Worm (Caenorhabditis elegans) whole organism, dauer: ENCODE measurements around the gene set-3.
"Not testable (repeated sequence)": the region's sequence is repeated elsewhere in the genome, so short reads cannot be mapped to it uniquely, and the experiment has no call there.

Experiments
- unc-62 ChIP-seq: sonication (generic microtip); optimal IDR thresholded peaks from 2 replicates; lab custom pipeline; 2017; ENCODE audit warnings: missing biosample characterization, missing genetic modification reagents, missing genetic modification characterization

The set-3 gene

ce11 chrIII:9689377-9689776 is 5.0 kb downstream of the set-3 start:
- no peak for TF ChIP-seq unc-62 (GFP tag; lab: Kevin White, UChicago)

ce11 chrIII:9685959-9686358 is 8.4 kb downstream of the set-3 start, which contains the start of gene C07A9.10:
Gene C07A9.10 (minus strand): TSS chrIII:9686059.
- no peak for TF ChIP-seq unc-62 (GFP tag; lab: Kevin White, UChicago)

- not testable (repeated sequence) for TF ChIP-seq unc-62 (GFP tag; lab: Kevin White, UChicago)
These were observed 11.6 kb downstream of the set-3 start, which contains the start of gene C07A9.5 for ce11 chrIII:9682729-9683128. Gene C07A9.5 (minus strand): TSS chrIII:9682829.

ce11 chrIII:9681206-9681605 is 13.2 kb downstream of the set-3 start, which contains the start of gene C07A9.13:
Gene C07A9.13 (minus strand): TSS chrIII:9681306.
- TF ChIP-seq unc-62 (GFP tag; lab: Kevin White, UChicago): not testable (repeated sequence)

ce11 chrIII:9678819-9679218 is 15.6 kb downstream of the set-3 start, which contains the start of gene ugt-60:
Gene ugt-60 (minus strand): TSS chrIII:9679051.
- TF ChIP-seq unc-62 (GFP tag; lab: Kevin White, UChicago): no peak

ce11 chrIII:9669546-9669945 is 24.8 kb downstream of the set-3 start:
- no peak for TF ChIP-seq unc-62 (GFP tag; lab: Kevin White, UChicago)

- TF ChIP-seq unc-62 (GFP tag; lab: Kevin White, UChicago): no peak
These were observed 26.6 kb downstream of the set-3 start, which contains the start of gene C07A9.9 for ce11 chrIII:9667591-9668265. Gene C07A9.9 (minus strand): TSS chrIII:9667641.

ce11 chrIII:9666668-9667067 is 27.7 kb downstream of the set-3 start:
- no peak for TF ChIP-seq unc-62 (GFP tag; lab: Kevin White, UChicago)

- TF ChIP-seq unc-62 (GFP tag; lab: Kevin White, UChicago): no peak
These were observed 28.1 kb downstream of the set-3 start for ce11 chrIII:9666239-9666638.

- TF ChIP-seq unc-62 (GFP tag; lab: Kevin White, UChicago): no peak
These were observed 28.7 kb downstream of the set-3 start for ce11 chrIII:9665490-9666179.

- no peak for TF ChIP-seq unc-62 (GFP tag; lab: Kevin White, UChicago)
These were observed 29.7 kb downstream of the set-3 start for ce11 chrIII:9664484-9665221.

ce11 chrIII:9663943-9664342 is 30.4 kb downstream of the set-3 start:
- TF ChIP-seq unc-62 (GFP tag; lab: Kevin White, UChicago): no peak

- TF ChIP-seq unc-62 (GFP tag; lab: Kevin White, UChicago): no peak
These were observed 32.0 kb downstream of the set-3 start for ce11 chrIII:9662266-9662959.

- no peak for TF ChIP-seq unc-62 (GFP tag; lab: Kevin White, UChicago)
These were observed 33.3 kb downstream of the set-3 start for ce11 chrIII:9661119-9661518.

ce11 chrIII:9658569-9658968 is 35.8 kb downstream of the set-3 start:
- no peak for TF ChIP-seq unc-62 (GFP tag; lab: Kevin White, UChicago)
